Worm (Caenorhabditis elegans) whole organism, L1 larva: ENCODE measurements around the gene C07B5.3.

ENCODE experiments used
- C16A3.4 ChIP-seq: fragments of 150-350 bp; optimal IDR thresholded peaks from 2 replicates; lab custom pipeline; 2014; ENCODE audit warnings: missing biosample characterization, missing genetic modification characterization
- aha-1 ChIP-seq: fragments of 150-350 bp; optimal IDR thresholded peaks from 2 replicates; lab custom pipeline; 2014; ENCODE audit warnings: missing biosample characterization, missing genetic modification characterization
- blmp-1 ChIP-seq: fragments of 150-350 bp; optimal IDR thresholded peaks from 2 replicates; lab custom pipeline; 2014; ENCODE audit warnings: missing biosample characterization, missing genetic modification characterization
- ceh-63 ChIP-seq: fragments of 200-800 bp; sonication (Bioruptor generic); optimal IDR thresholded peaks from 2 replicates; lab custom pipeline; 2018; ENCODE audit warnings: mild to moderate bottlenecking, missing genetic modification characterization, missing compliant biosample characterization
- ceh-8 ChIP-seq: fragments of 200-800 bp; sonication (Bioruptor generic); optimal IDR thresholded peaks from 2 replicates; lab custom pipeline; 2018; ENCODE audit warnings: mild to moderate bottlenecking, missing genetic modification characterization, moderate library complexity, missing compliant biosample characterization
- ceh-82 ChIP-seq, 3 experiments: fragments of 150-350 bp in 1 of 3; sonication (generic microtip) in 2 of 3; optimal IDR thresholded peaks; 2 replicates each; lab custom pipeline; 2014 to 2017; ENCODE audit warnings: missing biosample characterization in 3 of 3, missing genetic modification characterization in 3 of 3
- ceh-88 ChIP-seq: fragments of 200-800 bp; sonication (Bioruptor generic); IDR thresholded peaks from 2 replicates; pipeline ENCODE4 v1.3.6; 2022; ENCODE audit warnings: missing genetic modification characterization, missing compliant biosample characterization
- ces-1 ChIP-seq: fragments of 150-350 bp; optimal IDR thresholded peaks from 2 replicates; lab custom pipeline; 2014; ENCODE audit warnings: missing biosample characterization, missing genetic modification reagents, missing genetic modification characterization
- dpl-1 ChIP-seq, 3 experiments: fragments of 150-350 bp in 2 of 3; sonication (generic microtip) in 1 of 3; optimal IDR thresholded peaks; 2 replicates each; lab custom pipeline; 2014 to 2017; ENCODE audit warnings: missing biosample characterization in 3 of 3, missing genetic modification characterization in 3 of 3, missing genetic modification reagents in 3 of 3
- dsc-1 ChIP-seq: sonication (generic microtip); optimal IDR thresholded peaks from 2 replicates; lab custom pipeline; 2016; ENCODE audit warnings: mild to moderate bottlenecking, missing genetic modification characterization, missing compliant biosample characterization
- efl-1 ChIP-seq, 4 experiments: fragments of 150-350 bp; optimal IDR thresholded peaks in 3 of 4; peaks in 1 of 4; 1 replicate in 1 of 4; 2 replicates in 3 of 4; lab custom pipeline; 2014; ENCODE audit warnings: missing biosample characterization in 2 of 4, missing genetic modification characterization in 2 of 4, missing genetic modification reagents in 2 of 4
- efl-3 ChIP-seq: fragments of 200-800 bp; sonication (Bioruptor generic); optimal IDR thresholded peaks from 2 replicates; lab custom pipeline; 2018; ENCODE audit warnings: mild to moderate bottlenecking, missing genetic modification characterization, missing compliant biosample characterization
- egl-27 ChIP-seq, 2 experiments: fragments of 150-350 bp in 1 of 2; sonication (generic microtip); optimal IDR thresholded peaks; 3 replicates each; lab custom pipeline; 2017 to 2018; ENCODE audit warnings: missing biosample characterization in 2 of 2, missing genetic modification characterization in 2 of 2, missing genetic modification reagents in 2 of 2
- elt-2 ChIP-seq: sonication (generic microtip); optimal IDR thresholded peaks from 2 replicates; lab custom pipeline; 2016; ENCODE audit warnings: missing genetic modification characterization, mild to moderate bottlenecking, inconsistent platforms, missing compliant biosample characterization, missing genetic modification reagents
- fkh-10 ChIP-seq: sonication (generic microtip); optimal IDR thresholded peaks from 2 replicates; lab custom pipeline; 2017; ENCODE audit warnings: missing biosample characterization, missing genetic modification reagents, missing genetic modification characterization
- fkh-4 ChIP-seq: sonication (generic microtip); optimal IDR thresholded peaks from 2 replicates; lab custom pipeline; 2016; ENCODE audit warnings: missing compliant biosample characterization, missing genetic modification characterization, borderline replicate concordance
- fos-1 ChIP-seq: fragments of 150-350 bp; optimal IDR thresholded peaks from 2 replicates; lab custom pipeline; 2014; ENCODE audit warnings: missing biosample characterization, missing genetic modification characterization
- hlh-4 ChIP-seq: sonication (generic microtip); optimal IDR thresholded peaks from 2 replicates; lab custom pipeline; 2016; ENCODE audit warnings: mild to moderate bottlenecking, missing genetic modification characterization, missing compliant biosample characterization
- hpl-2 ChIP-seq: fragments of 150-350 bp; optimal IDR thresholded peaks from 2 replicates; lab custom pipeline; 2014; ENCODE audit warnings: missing biosample characterization, missing genetic modification reagents, missing genetic modification characterization
- irx-1 ChIP-seq: sonication (generic microtip); optimal IDR thresholded peaks from 2 replicates; lab custom pipeline; 2016; ENCODE audit warnings: missing genetic modification characterization, missing compliant biosample characterization
- isw-1 ChIP-seq: fragments of 200-800 bp; sonication (Bioruptor generic); IDR thresholded peaks from 2 replicates; pipeline ENCODE4 v1.3.6; 2022; ENCODE audit warnings: missing genetic modification characterization, missing compliant biosample characterization
- jun-1 ChIP-seq: fragments of 150-350 bp; optimal IDR thresholded peaks from 2 replicates; lab custom pipeline; 2014; ENCODE audit warnings: missing biosample characterization, missing genetic modification reagents, missing genetic modification characterization
- lin-13 ChIP-seq: fragments of 150-350 bp; optimal IDR thresholded peaks from 2 replicates; lab custom pipeline; 2014; ENCODE audit warnings: missing biosample characterization, missing genetic modification reagents, missing genetic modification characterization
- lin-15B ChIP-seq: fragments of 150-350 bp; sonication (generic microtip); optimal IDR thresholded peaks from 3 replicates; lab custom pipeline; 2014; ENCODE audit warnings: missing biosample characterization, missing genetic modification characterization
- lin-39 ChIP-seq: fragments of 150-350 bp; optimal IDR thresholded peaks from 2 replicates; lab custom pipeline; 2014; ENCODE audit warnings: missing biosample characterization, missing genetic modification reagents, missing genetic modification characterization
- mdl-1 ChIP-seq, 2 experiments: fragments of 150-350 bp; optimal IDR thresholded peaks; 2 replicates each; lab custom pipeline; 2014 to 2017; ENCODE audit warnings: missing biosample characterization in 2 of 2, missing genetic modification characterization in 2 of 2, inconsistent platforms in 1 of 2
- mef-2 ChIP-seq: fragments of 150-350 bp; optimal IDR thresholded peaks from 2 replicates; lab custom pipeline; 2014; ENCODE audit warnings: missing biosample characterization, missing genetic modification characterization
- nhr-11 ChIP-seq: fragments of 150-350 bp; optimal IDR thresholded peaks from 2 replicates; lab custom pipeline; 2014; ENCODE audit warnings: missing biosample characterization, missing genetic modification characterization
- nhr-12 ChIP-seq: sonication (generic microtip); optimal IDR thresholded peaks from 2 replicates; lab custom pipeline; 2017; ENCODE audit warnings: missing biosample characterization, missing genetic modification characterization
- nhr-20 ChIP-seq: sonication (generic microtip); optimal IDR thresholded peaks from 2 replicates; lab custom pipeline; 2016; ENCODE audit warnings: mild to moderate bottlenecking, missing genetic modification characterization, missing compliant biosample characterization
- nhr-28 ChIP-seq: fragments of 150-350 bp; optimal IDR thresholded peaks from 2 replicates; lab custom pipeline; 2014; ENCODE audit warnings: missing biosample characterization, missing genetic modification characterization
- nhr-71 ChIP-seq: sonication (generic microtip); optimal IDR thresholded peaks from 2 replicates; lab custom pipeline; 2016; ENCODE audit warnings: mild to moderate bottlenecking, missing genetic modification characterization, moderate library complexity, missing compliant biosample characterization
- nhr-76 ChIP-seq: sonication (generic microtip); optimal IDR thresholded peaks from 2 replicates; lab custom pipeline; 2017; ENCODE audit warnings: missing biosample characterization, missing genetic modification characterization
- nhr-77 ChIP-seq: fragments of 150-350 bp; optimal IDR thresholded peaks from 2 replicates; lab custom pipeline; 2014; ENCODE audit warnings: missing biosample characterization, missing genetic modification characterization
- nhr-85 ChIP-seq: sonication (generic microtip); peaks from one replicate; lab custom pipeline; 2016; ENCODE audit warnings: missing genetic modification characterization, inconsistent platforms, missing compliant biosample characterization
- nhr-90 ChIP-seq: sonication (generic microtip); optimal IDR thresholded peaks from 2 replicates; lab custom pipeline; 2016; ENCODE audit warnings: mild to moderate bottlenecking, missing genetic modification characterization, missing compliant biosample characterization; ENCODE audit not compliant: poor library complexity
- pag-3 ChIP-seq: sonication (generic microtip); optimal IDR thresholded peaks from 2 replicates; lab custom pipeline; 2017; ENCODE audit warnings: missing genetic modification characterization, mild to moderate bottlenecking, missing compliant biosample characterization, antibody characterized with exemption, borderline replicate concordance; ENCODE audit not compliant: insufficient read depth
- pax-3 ChIP-seq: fragments of 200-800 bp; sonication (Bioruptor generic); optimal IDR thresholded peaks from 2 replicates; lab custom pipeline; 2018; ENCODE audit warnings: mild to moderate bottlenecking, missing genetic modification characterization, moderate library complexity, missing compliant biosample characterization
- pqm-1 ChIP-seq: sonication (generic microtip); optimal IDR thresholded peaks from 3 replicates; lab custom pipeline; 2017; ENCODE audit warnings: missing biosample characterization, missing genetic modification characterization
- rnt-1 ChIP-seq: sonication (generic microtip); optimal IDR thresholded peaks from 2 replicates; lab custom pipeline; 2016; ENCODE audit warnings: mild to moderate bottlenecking, missing genetic modification characterization, moderate library complexity, missing compliant biosample characterization
- sptf-1 ChIP-seq: fragments of 150-350 bp; optimal IDR thresholded peaks from 2 replicates; lab custom pipeline; 2014; ENCODE audit warnings: missing biosample characterization, missing genetic modification characterization
- swsn-7 ChIP-seq: sonication (generic microtip); optimal IDR thresholded peaks from 2 replicates; lab custom pipeline; 2016; ENCODE audit warnings: missing genetic modification characterization, missing compliant biosample characterization
- tbx-2 ChIP-seq: sonication (generic microtip); optimal IDR thresholded peaks from 2 replicates; lab custom pipeline; 2016; ENCODE audit warnings: missing genetic modification characterization, missing compliant biosample characterization
- tlp-1 ChIP-seq: fragments of 150-350 bp; optimal IDR thresholded peaks from 2 replicates; lab custom pipeline; 2014; ENCODE audit warnings: missing biosample characterization, missing genetic modification characterization
- unc-130 ChIP-seq: fragments of 150-350 bp; optimal IDR thresholded peaks from 2 replicates; lab custom pipeline; 2017; ENCODE audit warnings: missing biosample characterization, missing genetic modification characterization, inconsistent platforms
- unc-62 ChIP-seq: fragments of 150-350 bp; optimal IDR thresholded peaks from 2 replicates; lab custom pipeline; 2014; ENCODE audit warnings: missing biosample characterization, missing genetic modification reagents, missing genetic modification characterization
- zag-1 ChIP-seq: fragments of 150-350 bp; optimal IDR thresholded peaks from 2 replicates; lab custom pipeline; 2014; ENCODE audit warnings: missing biosample characterization, missing genetic modification characterization
- ztf-11 ChIP-seq, 2 experiments: sonication (generic microtip); optimal IDR thresholded peaks; 2 replicates each; lab custom pipeline; 2016 to 2017; ENCODE audit warnings: missing genetic modification characterization in 2 of 2, missing biosample characterization in 1 of 2, missing compliant biosample characterization in 1 of 2
- ztf-4 ChIP-seq: fragments of 150-350 bp; optimal IDR thresholded peaks from 2 replicates; lab custom pipeline; 2014; ENCODE audit warnings: missing biosample characterization, missing genetic modification characterization

Gene C07B5.3

DNA sequence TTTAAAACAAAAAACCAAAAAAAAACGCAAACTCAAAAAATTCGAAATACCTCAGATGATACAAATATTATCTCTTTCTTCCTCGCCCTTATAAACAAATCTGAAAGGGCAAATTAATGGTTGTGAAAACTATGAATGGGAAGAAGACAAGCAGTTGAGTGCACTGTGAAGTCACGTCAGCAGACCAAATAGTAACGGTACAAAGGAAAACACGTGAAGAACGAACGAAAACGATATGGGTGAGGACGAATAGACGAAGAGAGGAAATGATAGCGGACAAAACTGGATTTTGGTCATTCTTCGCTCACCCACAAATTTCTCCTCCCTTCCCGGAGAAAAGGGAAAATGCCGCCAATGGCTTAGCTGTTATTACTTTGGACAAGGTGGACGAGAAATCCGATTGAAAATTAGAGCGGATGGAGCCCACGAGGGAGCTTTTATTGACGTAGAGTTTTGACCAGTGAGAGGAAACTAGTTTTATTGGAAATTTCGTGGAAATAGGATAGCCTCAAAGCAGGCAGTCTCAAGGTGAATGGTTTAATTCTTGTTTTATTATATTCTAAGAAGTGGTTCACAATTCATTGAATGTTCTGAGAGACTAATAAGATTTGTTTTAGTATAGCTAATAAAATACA lies 14.6 kb upstream of the C07B5.3 start (continued):
- TF ChIP-seq pax-3 (tag; lab: Kevin White, UChicago) (no peak), ceh-82 (tag; optimal IDR thresholded peaks at IDR 0.05; lab: Kevin White, UChicago) (no peak), nhr-12 (no peak), ztf-11 (tag; optimal IDR thresholded peaks at IDR 0.05; lab: Kevin White, UChicago) (no peak), isw-1 (GFP tag; lab: Robert Waterston, UW) (no peak), dsc-1 (tag; lab: Kevin White, UChicago) (peak; percentile 96), hpl-2 (GFP tag; lab: Kevin White, UChicago) (no peak), fkh-4 (tag; lab: Kevin White, UChicago) (peak; percentile 2), tbx-2 (tag; lab: Kevin White, UChicago) (peak; percentile 36), lin-13 (GFP tag; lab: Kevin White, UChicago) (no peak), jun-1 (tag; lab: Kevin White, UChicago) (no peak), unc-62 (GFP tag; lab: Kevin White, UChicago) (no peak), fos-1 (tag; lab: Kevin White, UChicago) (no peak), pqm-1 (tag; lab: Kevin White, UChicago) (no peak), nhr-90 (peak; percentile 17), nhr-20 (peak; percentile 69), rnt-1 (tag; lab: Kevin White, UChicago) (peak; percentile 1), mdl-1 (tag; optimal IDR thresholded peaks at IDR 0.05; lab: Kevin White, UChicago) (peak in 1 of 2 experiments; percentile 62), nhr-77 (no peak), lin-39 (tag; lab: Kevin White, UChicago) (no peak), efl-1 (optimal IDR thresholded peaks at IDR 0.05; lab: Kevin White, UChicago) (no peak), efl-1 (GFP tag; optimal IDR thresholded peaks at IDR 0.05 in 1 of 2; lab: Kevin White, UChicago) (no peak), ceh-63 (GFP tag; lab: Kevin White, UChicago) (no peak), pag-3 (no peak), egl-27 (tag; optimal IDR thresholded peaks at IDR 0.05; lab: Kevin White, UChicago) (no peak), efl-3 (GFP tag; lab: Kevin White, UChicago) (no peak), tlp-1 (tag; lab: Kevin White, UChicago) (no peak), irx-1 (tag; lab: Kevin White, UChicago) (no peak), unc-130 (no peak), ceh-8 (GFP tag; lab: Kevin White, UChicago) (no peak), ces-1 (GFP tag; lab: Kevin White, UChicago) (no peak), dpl-1 (GFP tag; optimal IDR thresholded peaks at IDR 0.05; lab: Kevin White, UChicago) (no peak), swsn-7 (tag; lab: Kevin White, UChicago) (no peak), mef-2 (tag; lab: Kevin White, UChicago) (no peak)

- TF ChIP-seq ceh-88 (GFP tag; lab: Robert Waterston, UW): no peak
- TF ChIP-seq blmp-1 (tag; lab: Kevin White, UChicago): no peak
- no peak for TF ChIP-seq efl-1 (optimal IDR thresholded peaks at IDR 0.05; lab: Kevin White, UChicago)
- no peak for TF ChIP-seq efl-1 (GFP tag; optimal IDR thresholded peaks at IDR 0.05 in 1 of 2; lab: Kevin White, UChicago)
- no peak for TF ChIP-seq ceh-63 (GFP tag; lab: Kevin White, UChicago)
Observed at ce11 chrX:9536665-9537064, 13.6 kb upstream of the C07B5.3 start, which contains the start of gene C07B5.8. C07B5.8 (minus strand) TSS chrX:9536765.

ce11 chrX:9536008-9536407 lies 13.0 kb upstream of the C07B5.3 start:
- TF ChIP-seq dsc-1 (tag; lab: Kevin White, UChicago): no peak
- no peak for TF ChIP-seq C16A3.4
- no peak for TF ChIP-seq blmp-1 (tag; lab: Kevin White, UChicago)
- no peak for TF ChIP-seq lin-15B (tag; lab: Kevin White, UChicago)
- no peak for TF ChIP-seq ceh-82 (tag; optimal IDR thresholded peaks at IDR 0.05; lab: Kevin White, UChicago)
- TF ChIP-seq unc-130: no peak
- no peak for TF ChIP-seq nhr-76 (tag; lab: Kevin White, UChicago)
- no peak for TF ChIP-seq ztf-4 (tag; lab: Kevin White, UChicago)
- no peak for TF ChIP-seq nhr-11 (tag; lab: Kevin White, UChicago)
- no peak for TF ChIP-seq aha-1 (tag; lab: Kevin White, UChicago)
- no peak for TF ChIP-seq nhr-28 (tag; lab: Kevin White, UChicago)
- TF ChIP-seq fkh-10 (GFP tag; lab: Kevin White, UChicago): no peak
- no peak for TF ChIP-seq elt-2
- TF ChIP-seq nhr-71: peak; percentile 16
- no peak for TF ChIP-seq lin-13 (GFP tag; lab: Kevin White, UChicago)
- TF ChIP-seq lin-39 (tag; lab: Kevin White, UChicago): no peak
- peak; percentile 64 for TF ChIP-seq nhr-85 (tag; lab: Kevin White, UChicago)
- no peak for TF ChIP-seq sptf-1 (tag; lab: Kevin White, UChicago)
- no peak for TF ChIP-seq zag-1
- no peak for TF ChIP-seq hlh-4
